Fruit fly (Drosophila melanogaster): ENCODE data around the gene RpS5a.

RpS5a gene

dm6 chrX:17147983-17148637, at the start of gene RpS5a (continued):
- peak; percentile 63 for TF ChIP-seq CG42726 (GFP tag; IDR thresholded peaks at IDR 0.05; ENCODE audit: partially characterized antibody)
- peak; percentile 87 for TF ChIP-seq Rfx (GFP tag; IDR thresholded peaks at IDR 0.05)
- peak; percentile 64; the same call in 1 of the 2 replicates for TF ChIP-seq unc-4 (GFP tag; IDR thresholded peaks at IDR 0.05; ENCODE audit: partially characterized antibody)
- peak; percentile 68 for TF ChIP-seq cato (GFP tag; optimal IDR thresholded peaks at IDR 0.05; ENCODE audit: borderline replicate concordance)
- TF ChIP-seq abd-A (tag; optimal IDR thresholded peaks at IDR 0.05): no peak
- TF ChIP-seq CG9797 (GFP tag; optimal IDR thresholded peaks at IDR 0.05): peak; percentile 62
- peak; percentile 76 for TF ChIP-seq maf-S (GFP tag; optimal IDR thresholded peaks at IDR 0.05)
- peak; percentile 85 for TF ChIP-seq CG18599 (GFP tag; optimal IDR thresholded peaks at IDR 0.05)
- TF ChIP-seq onecut (GFP tag; IDR thresholded peaks at IDR 0.05): peak; percentile 82
- peak; percentile 73 for TF ChIP-seq CG33557 (GFP tag; optimal IDR thresholded peaks at IDR 0.05)
- TF ChIP-seq Med (GFP tag): peak; percentile 98
- peak; percentile 81 for TF ChIP-seq Lhr (GFP tag; optimal IDR thresholded peaks at IDR 0.05)
- peak; percentile 58 for TF ChIP-seq CG13894 (tag; optimal IDR thresholded peaks at IDR 0.05)
- peak; percentile 55; the same call in 1 of the 3 replicates for TF ChIP-seq zen2 (GFP tag; IDR thresholded peaks at IDR 0.05; ENCODE audit: partially characterized antibody)
- TF ChIP-seq Stat92E (GFP tag; optimal IDR thresholded peaks at IDR 0.05): no peak
- peak; percentile 81 for TF ChIP-seq CHES-1-like (GFP tag; optimal IDR thresholded peaks at IDR 0.05)
- peak; percentile 65 for TF ChIP-seq PHDP (tag; optimal IDR thresholded peaks at IDR 0.05)
- peak; percentile 73 for TF ChIP-seq eyg (GFP tag; optimal IDR thresholded peaks at IDR 0.05)
- TF ChIP-seq CG5953 (GFP tag; IDR thresholded peaks at IDR 0.05): no peak
- peak; percentile 75 for TF ChIP-seq CG6254 (GFP tag; optimal IDR thresholded peaks at IDR 0.05)
- TF ChIP-seq CG1233 (GFP tag; optimal IDR thresholded peaks at IDR 0.05): peak; percentile 90
- peak; percentile 77 for TF ChIP-seq pho (GFP tag; optimal IDR thresholded peaks at IDR 0.05)
- peak; percentile 58 for TF ChIP-seq CG10366 (GFP tag; IDR thresholded peaks at IDR 0.05)
- TF ChIP-seq CG3995 (GFP tag; optimal IDR thresholded peaks at IDR 0.05): peak; percentile 84
- TF ChIP-seq ems (GFP tag; optimal IDR thresholded peaks at IDR 0.05): peak; percentile 53
- peak; percentile 55 for TF ChIP-seq CG14965 (GFP tag; optimal IDR thresholded peaks at IDR 0.05; ENCODE audit: borderline replicate concordance)
- TF ChIP-seq Sox100B (GFP tag; optimal IDR thresholded peaks at IDR 0.05): peak; percentile 86
- peak; percentile 64 for TF ChIP-seq sqz (GFP tag; optimal IDR thresholded peaks at IDR 0.05)
- TF ChIP-seq ap (GFP tag; IDR thresholded peaks at IDR 0.05): peak; percentile 45; the same call in 1 of the 2 replicates
- peak; percentile 95 for TF ChIP-seq caup (GFP tag; optimal IDR thresholded peaks at IDR 0.05; ENCODE audit: severe bottlenecking)
- TF ChIP-seq ken (GFP tag; IDR thresholded peaks at IDR 0.05): peak; percentile 82
- peak; percentile 80; the same call in 2 of the 3 replicates for TF ChIP-seq H15 (GFP tag; IDR thresholded peaks at IDR 0.05)
- peak; percentile 60 for TF ChIP-seq CG10979 (tag; optimal IDR thresholded peaks at IDR 0.05)
- TF ChIP-seq cad (GFP tag; optimal IDR thresholded peaks at IDR 0.05): no peak
- 0 out of 2 replicates have a peak, but pooled peaks have one; percentile 14 for TF ChIP-seq rib (GFP tag; IDR thresholded peaks at IDR 0.05)
- peak; percentile 76 for TF ChIP-seq CG9215 (GFP tag; IDR thresholded peaks at IDR 0.05)
- TF ChIP-seq CG1792 (GFP tag; optimal IDR thresholded peaks at IDR 0.05): peak; percentile 69
- TF ChIP-seq CG31441 (GFP tag; IDR thresholded peaks at IDR 0.05): peak; percentile 61
- TF ChIP-seq CG15073 (GFP tag; optimal IDR thresholded peaks at IDR 0.05): no peak
- peak; percentile 79 for TF ChIP-seq slp2 (GFP tag; optimal IDR thresholded peaks at IDR 0.05)
- peak; percentile 75 for TF ChIP-seq dmrt11E (tag; optimal IDR thresholded peaks at IDR 0.05)
- peak; percentile 67 for TF ChIP-seq CG16815 (GFP tag; optimal IDR thresholded peaks at IDR 0.05)
- TF ChIP-seq ab (GFP tag; optimal IDR thresholded peaks at IDR 0.05): no peak
- TF ChIP-seq Hmx (GFP tag; optimal IDR thresholded peaks at IDR 0.05): no peak
- TF ChIP-seq ATbp (GFP tag; optimal IDR thresholded peaks at IDR 0.05): peak; percentile 77
- peak; percentile 25 for TF ChIP-seq gcm (GFP tag; optimal IDR thresholded peaks at IDR 0.05)
- peak; percentile 89 for TF ChIP-seq CG11456 (GFP tag; IDR thresholded peaks at IDR 0.05)
- peak; percentile 76 for TF ChIP-seq dysf (GFP tag; IDR thresholded peaks at IDR 0.05)
- TF ChIP-seq Bteb2 (GFP tag; optimal IDR thresholded peaks at IDR 0.05): peak; percentile 70

Measured in whole organism, embryonic.